Worm (Caenorhabditis elegans) whole organism, young adult: ENCODE results near the gene C09E9.1.

Source experiments
- B0035.1 ChIP-seq: sonication (generic microtip); optimal IDR thresholded peaks from 2 replicates; lab custom pipeline; 2016; ENCODE audit warnings: missing genetic modification characterization, mild to moderate bottlenecking, missing compliant biosample characterization, missing genotype, missing genetic modification reagents
- ama-1 ChIP-seq, 3 experiments: fragments of 150-350 bp in 1 of 3; sonication (generic microtip) in 2 of 3; optimal IDR thresholded peaks; 2 replicates each; lab custom pipeline; 2014 to 2018; ENCODE audit warnings: missing biosample characterization in 2 of 3, missing genetic modification characterization in 2 of 3, missing genetic modification reagents in 2 of 3
- athp-1 ChIP-seq: sonication (generic microtip); optimal IDR thresholded peaks from 2 replicates; lab custom pipeline; 2017; ENCODE audit warnings: mild to moderate bottlenecking, missing genetic modification characterization, missing compliant biosample characterization
- cebp-1 ChIP-seq, 2 experiments: fragments of 200-800 bp in 1 of 2; sonication (Bioruptor generic) in 1 of 2; sonication (generic microtip) in 1 of 2; IDR thresholded peaks in 1 of 2; optimal IDR thresholded peaks in 1 of 2; 2 replicates each; pipeline versions ENCODE4 v1.3.6 to Lab custom; 2017 to 2022; ENCODE audit warnings: missing compliant biosample characterization in 2 of 2, missing genetic modification characterization in 2 of 2, mild to moderate bottlenecking in 1 of 2, missing genetic modification reagents in 1 of 2, moderate library complexity in 1 of 2
- ceh-40 ChIP-seq: fragments of 200-800 bp; sonication (Bioruptor generic); IDR thresholded peaks from 2 replicates; pipeline ENCODE4 v1.3.6; 2022; ENCODE audit warnings: missing genetic modification characterization, missing compliant biosample characterization
- ekl-4 ChIP-seq: fragments of 200-800 bp; sonication (Bioruptor generic); IDR thresholded peaks from 2 replicates; pipeline ENCODE4 v1.3.6; 2022; ENCODE audit warnings: missing genetic modification reagents, missing genetic modification characterization, missing compliant biosample characterization
- hsf-1 ChIP-seq: fragments of 200-800 bp; sonication (Bioruptor generic); IDR thresholded peaks from 2 replicates; pipeline ENCODE4 v1.3.6; 2022; ENCODE audit warnings: missing genetic modification reagents, missing genetic modification characterization, missing compliant biosample characterization
- lin-54 ChIP-seq: fragments of 200-800 bp; sonication (Bioruptor generic); optimal IDR thresholded peaks from 2 replicates; lab custom pipeline; 2018; ENCODE audit warnings: mild to moderate bottlenecking, missing genetic modification characterization, missing compliant biosample characterization
- sdz-38 ChIP-seq: sonication (generic microtip); optimal IDR thresholded peaks from 2 replicates; lab custom pipeline; 2016; ENCODE audit warnings: missing genotype, missing genetic modification characterization, missing compliant biosample characterization
- sea-2 ChIP-seq: fragments of 200-800 bp; sonication (Bioruptor generic); IDR thresholded peaks from 2 replicates; pipeline ENCODE4 v1.3.6; 2022; ENCODE audit warnings: missing genetic modification characterization, missing compliant biosample characterization
- snpc-1.1 ChIP-seq: sonication (generic microtip); optimal IDR thresholded peaks from 2 replicates; lab custom pipeline; 2017; ENCODE audit warnings: missing genetic modification characterization, mild to moderate bottlenecking, missing compliant biosample characterization, antibody characterized with exemption, moderate library complexity, missing genotype, missing genetic modification reagents; ENCODE audit not compliant: insufficient read depth
- tbx-9 ChIP-seq: sonication (generic microtip); optimal IDR thresholded peaks from 2 replicates; lab custom pipeline; 2016; ENCODE audit warnings: borderline replicate concordance, missing genetic modification characterization, inconsistent platforms, missing compliant biosample characterization
- unc-62 ChIP-seq: fragments of 150-350 bp; optimal IDR thresholded peaks from 2 replicates; lab custom pipeline; 2014; ENCODE audit warnings: missing biosample characterization, missing genetic modification reagents, missing genetic modification characterization
- ztf-22 ChIP-seq: fragments of 200-800 bp; sonication (Bioruptor generic); optimal IDR thresholded peaks from 2 replicates; lab custom pipeline; 2018; ENCODE audit warnings: mild to moderate bottlenecking, missing genetic modification characterization, moderate library complexity, missing compliant biosample characterization

DNA sequence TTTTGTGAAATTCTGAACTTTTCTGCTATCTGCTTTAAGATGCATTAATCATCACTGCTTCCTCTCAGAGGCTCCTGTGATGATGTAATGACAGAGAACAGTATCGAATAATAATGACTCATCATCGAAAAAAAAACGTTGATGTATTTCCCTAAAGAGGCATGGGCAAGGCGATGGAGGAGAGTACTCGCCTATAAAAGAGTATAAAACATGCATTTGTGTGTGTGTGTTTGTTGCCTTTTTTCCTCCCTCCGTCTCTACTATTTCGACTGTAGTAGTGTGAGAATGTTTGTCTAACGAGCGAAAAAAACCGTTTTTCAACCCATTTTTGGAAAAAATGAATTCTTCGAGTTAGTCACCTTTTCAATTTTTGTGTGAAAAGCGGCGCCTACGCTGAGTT lies 10.2 kb downstream of the C09E9.1 start:
- no peak for TF ChIP-seq ama-1 (optimal IDR thresholded peaks at IDR 0.05; lab: Kevin White, UChicago)
- no peak for TF ChIP-seq ama-1 (GFP tag; optimal IDR thresholded peaks at IDR 0.05; lab: Kevin White, UChicago)
- no peak for TF ChIP-seq ceh-40 (GFP tag; lab: Robert Waterston, UW)
- TF ChIP-seq ekl-4 (GFP tag; lab: Robert Waterston, UW) = no peak
- no peak for TF ChIP-seq cebp-1 (GFP tag; IDR thresholded peaks at IDR 0.05; lab: Robert Waterston, UW)
- TF ChIP-seq cebp-1 (tag; optimal IDR thresholded peaks at IDR 0.05; lab: Kevin White, UChicago) = no peak
- TF ChIP-seq hsf-1 (GFP tag; lab: Robert Waterston, UW) = no peak
- TF ChIP-seq lin-54 (GFP tag; lab: Kevin White, UChicago) = no peak
- TF ChIP-seq ztf-22 (GFP tag; lab: Kevin White, UChicago) = no peak
- TF ChIP-seq sea-2 (GFP tag; lab: Robert Waterston, UW) = no peak
- no peak for TF ChIP-seq B0035.1 (tag; lab: Kevin White, UChicago)
- TF ChIP-seq unc-62 (GFP tag; lab: Kevin White, UChicago) = no peak
- TF ChIP-seq sdz-38 (tag; lab: Kevin White, UChicago) = no peak
- no peak for TF ChIP-seq athp-1 (tag; lab: Kevin White, UChicago)
- TF ChIP-seq snpc-1.1 = no peak
- no peak for TF ChIP-seq tbx-9 (tag; lab: Kevin White, UChicago)
